Worm (Caenorhabditis elegans) whole organism, early embryonic: Measurements from ENCODE around the gene Y15E3A.4.

Experiments used
- ama-1 ChIP-seq: fragments of 150-350 bp; optimal IDR thresholded peaks from 2 replicates; lab custom pipeline; 2014
- flt-1 ChIP-seq: fragments of 200-800 bp; sonication (Bioruptor generic); IDR thresholded peaks from 2 replicates; pipeline ENCODE4 v1.3.6; 2022; ENCODE audit warnings: missing genetic modification characterization, missing compliant biosample characterization

DNA sequence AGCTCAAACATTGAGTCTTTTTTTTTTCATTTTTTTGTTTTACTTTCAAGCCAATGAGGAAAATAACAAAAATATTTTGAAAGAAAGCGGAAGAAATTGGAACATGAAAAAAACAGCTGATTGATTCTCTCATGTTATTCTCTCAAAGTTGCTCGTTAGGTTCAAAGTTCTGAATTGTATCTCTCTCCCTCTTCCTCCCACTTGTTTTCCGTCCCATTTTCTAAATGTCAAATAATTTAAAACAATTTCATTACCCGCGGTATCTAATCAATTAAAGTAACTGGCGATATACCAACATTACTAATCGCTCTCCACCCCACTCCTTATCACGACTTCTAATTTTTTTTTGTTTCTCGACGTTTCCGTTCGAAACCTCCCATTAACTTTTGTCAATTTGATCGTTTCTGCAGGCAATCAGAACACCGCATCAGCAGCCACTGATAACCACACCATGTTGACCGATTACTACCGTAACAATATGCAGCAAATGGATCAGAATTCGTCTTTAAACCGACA, 12.0 kb downstream of the Y15E3A.4 start:
- TF ChIP-seq flt-1: no peak
- no peak for TF ChIP-seq ama-1 (lab: Kevin White, UChicago)
